Worm (Caenorhabditis elegans) whole organism, L1 larva: ENCODE data around the gene F28F9.2.

ENCODE experiments used
- C04F5.9 ChIP-seq: sonication (generic microtip); optimal IDR thresholded peaks from 2 replicates; lab custom pipeline; 2016; ENCODE audit warnings: missing genetic modification characterization, missing compliant biosample characterization
- C34B4.2 ChIP-seq: sonication (generic microtip); optimal IDR thresholded peaks from 2 replicates; lab custom pipeline; 2017; ENCODE audit warnings: mild to moderate bottlenecking, missing genetic modification characterization, missing compliant biosample characterization
- alr-1 ChIP-seq: fragments of 200-800 bp; sonication (Bioruptor generic); optimal IDR thresholded peaks from 2 replicates; lab custom pipeline; 2018; ENCODE audit warnings: borderline replicate concordance, mild to moderate bottlenecking, missing genetic modification characterization, missing compliant biosample characterization
- aly-2 ChIP-seq: fragments of 150-350 bp; optimal IDR thresholded peaks from 2 replicates; lab custom pipeline; 2014; ENCODE audit warnings: missing biosample characterization, missing genetic modification characterization
- ama-1 ChIP-seq: fragments of 150-350 bp; optimal IDR thresholded peaks from 2 replicates; lab custom pipeline; 2014
- blmp-1 ChIP-seq: fragments of 150-350 bp; optimal IDR thresholded peaks from 2 replicates; lab custom pipeline; 2014; ENCODE audit warnings: missing biosample characterization, missing genetic modification characterization
- ceh-90 ChIP-seq: sonication (generic microtip); optimal IDR thresholded peaks from 2 replicates; lab custom pipeline; 2016; ENCODE audit warnings: missing genetic modification characterization, missing compliant biosample characterization
- ces-1 ChIP-seq: fragments of 150-350 bp; optimal IDR thresholded peaks from 2 replicates; lab custom pipeline; 2014; ENCODE audit warnings: missing biosample characterization, missing genetic modification reagents, missing genetic modification characterization
- dsc-1 ChIP-seq: sonication (generic microtip); optimal IDR thresholded peaks from 2 replicates; lab custom pipeline; 2016; ENCODE audit warnings: mild to moderate bottlenecking, missing genetic modification characterization, missing compliant biosample characterization
- efl-1 ChIP-seq, 4 experiments: fragments of 150-350 bp; optimal IDR thresholded peaks in 3 of 4; peaks in 1 of 4; 1 replicate in 1 of 4; 2 replicates in 3 of 4; lab custom pipeline; 2014; ENCODE audit warnings: missing biosample characterization in 2 of 4, missing genetic modification characterization in 2 of 4, missing genetic modification reagents in 2 of 4
- efl-3 ChIP-seq: fragments of 200-800 bp; sonication (Bioruptor generic); optimal IDR thresholded peaks from 2 replicates; lab custom pipeline; 2018; ENCODE audit warnings: mild to moderate bottlenecking, missing genetic modification characterization, missing compliant biosample characterization
- egl-13 ChIP-seq: sonication (generic microtip); optimal IDR thresholded peaks from 2 replicates; lab custom pipeline; 2016; ENCODE audit warnings: missing genotype, missing genetic modification reagents, missing genetic modification characterization, missing compliant biosample characterization
- egl-27 ChIP-seq, 2 experiments: fragments of 150-350 bp in 1 of 2; sonication (generic microtip); optimal IDR thresholded peaks; 3 replicates each; lab custom pipeline; 2017 to 2018; ENCODE audit warnings: missing biosample characterization in 2 of 2, missing genetic modification characterization in 2 of 2, missing genetic modification reagents in 2 of 2
- fkh-10 ChIP-seq: sonication (generic microtip); optimal IDR thresholded peaks from 2 replicates; lab custom pipeline; 2017; ENCODE audit warnings: missing biosample characterization, missing genetic modification reagents, missing genetic modification characterization
- fkh-4 ChIP-seq: sonication (generic microtip); optimal IDR thresholded peaks from 2 replicates; lab custom pipeline; 2016; ENCODE audit warnings: missing compliant biosample characterization, missing genetic modification characterization, borderline replicate concordance
- fkh-8 ChIP-seq: sonication (generic microtip); optimal IDR thresholded peaks from 2 replicates; lab custom pipeline; 2016; ENCODE audit warnings: mild to moderate bottlenecking, missing genetic modification characterization, missing compliant biosample characterization
- fos-1 ChIP-seq: fragments of 150-350 bp; optimal IDR thresholded peaks from 2 replicates; lab custom pipeline; 2014; ENCODE audit warnings: missing biosample characterization, missing genetic modification characterization
- hlh-17 ChIP-seq: fragments of 200-800 bp; sonication (Bioruptor generic); optimal IDR thresholded peaks from 2 replicates; lab custom pipeline; 2018; ENCODE audit warnings: missing genetic modification characterization, mild to moderate bottlenecking, missing compliant biosample characterization, moderate library complexity, borderline replicate concordance
- hlh-4 ChIP-seq: sonication (generic microtip); optimal IDR thresholded peaks from 2 replicates; lab custom pipeline; 2016; ENCODE audit warnings: mild to moderate bottlenecking, missing genetic modification characterization, missing compliant biosample characterization
- irx-1 ChIP-seq: sonication (generic microtip); optimal IDR thresholded peaks from 2 replicates; lab custom pipeline; 2016; ENCODE audit warnings: missing genetic modification characterization, missing compliant biosample characterization
- isw-1 ChIP-seq: fragments of 200-800 bp; sonication (Bioruptor generic); IDR thresholded peaks from 2 replicates; pipeline ENCODE4 v1.3.6; 2022; ENCODE audit warnings: missing genetic modification characterization, missing compliant biosample characterization
- lin-13 ChIP-seq: fragments of 150-350 bp; optimal IDR thresholded peaks from 2 replicates; lab custom pipeline; 2014; ENCODE audit warnings: missing biosample characterization, missing genetic modification reagents, missing genetic modification characterization
- lin-14 ChIP-seq: fragments of 200-800 bp; sonication (Bioruptor generic); optimal IDR thresholded peaks from 2 replicates; lab custom pipeline; 2018; ENCODE audit warnings: mild to moderate bottlenecking, missing genetic modification characterization, moderate library complexity, missing compliant biosample characterization
- lsy-2 ChIP-seq, 2 experiments: fragments of 150-350 bp; optimal IDR thresholded peaks; 2 replicates each; lab custom pipeline; 2014; ENCODE audit warnings: missing biosample characterization in 2 of 2, missing genetic modification characterization in 2 of 2
- mef-2 ChIP-seq: fragments of 150-350 bp; optimal IDR thresholded peaks from 2 replicates; lab custom pipeline; 2014; ENCODE audit warnings: missing biosample characterization, missing genetic modification characterization
- mep-1 ChIP-seq: fragments of 150-350 bp; optimal IDR thresholded peaks from 2 replicates; lab custom pipeline; 2014; ENCODE audit warnings: missing biosample characterization, missing genetic modification characterization
- nhr-12 ChIP-seq: sonication (generic microtip); optimal IDR thresholded peaks from 2 replicates; lab custom pipeline; 2017; ENCODE audit warnings: missing biosample characterization, missing genetic modification characterization
- nhr-19 ChIP-seq: fragments of 200-800 bp; sonication (Bioruptor generic); conservative IDR thresholded peaks from 2 replicates; pipeline ENCODE4 v1.3.6; 2022; ENCODE audit warnings: missing genetic modification characterization, missing compliant biosample characterization
- nhr-20 ChIP-seq: sonication (generic microtip); optimal IDR thresholded peaks from 2 replicates; lab custom pipeline; 2016; ENCODE audit warnings: mild to moderate bottlenecking, missing genetic modification characterization, missing compliant biosample characterization
- nhr-237 ChIP-seq: fragments of 150-350 bp; optimal IDR thresholded peaks from 2 replicates; lab custom pipeline; 2014; ENCODE audit warnings: missing biosample characterization, missing genetic modification characterization
- nhr-77 ChIP-seq: fragments of 150-350 bp; optimal IDR thresholded peaks from 2 replicates; lab custom pipeline; 2014; ENCODE audit warnings: missing biosample characterization, missing genetic modification characterization
- pax-3 ChIP-seq: fragments of 200-800 bp; sonication (Bioruptor generic); optimal IDR thresholded peaks from 2 replicates; lab custom pipeline; 2018; ENCODE audit warnings: mild to moderate bottlenecking, missing genetic modification characterization, moderate library complexity, missing compliant biosample characterization
- skn-1 ChIP-seq: fragments of 150-350 bp; optimal IDR thresholded peaks from 2 replicates; lab custom pipeline; 2014; ENCODE audit warnings: missing biosample characterization, missing genetic modification characterization
- sptf-1 ChIP-seq: fragments of 150-350 bp; optimal IDR thresholded peaks from 2 replicates; lab custom pipeline; 2014; ENCODE audit warnings: missing biosample characterization, missing genetic modification characterization
- sup-37 ChIP-seq: fragments of 200-800 bp; sonication (Bioruptor generic); optimal IDR thresholded peaks from 2 replicates; lab custom pipeline; 2018; ENCODE audit warnings: mild to moderate bottlenecking, missing genetic modification characterization, missing compliant biosample characterization
- tlp-1 ChIP-seq: fragments of 150-350 bp; optimal IDR thresholded peaks from 2 replicates; lab custom pipeline; 2014; ENCODE audit warnings: missing biosample characterization, missing genetic modification characterization
- unc-30 ChIP-seq: sonication (generic microtip); optimal IDR thresholded peaks from 2 replicates; lab custom pipeline; 2017; ENCODE audit warnings: missing biosample characterization, missing genetic modification characterization
- unc-62 ChIP-seq: fragments of 150-350 bp; optimal IDR thresholded peaks from 2 replicates; lab custom pipeline; 2014; ENCODE audit warnings: missing biosample characterization, missing genetic modification reagents, missing genetic modification characterization

F28F9.2 gene

ce11 chrIV:3848985-3849384 is 9.5 kb downstream of the F28F9.2 start:
- TF ChIP-seq fkh-8 (tag; lab: Kevin White, UChicago) (no peak), isw-1 (GFP tag; lab: Robert Waterston, UW) (no peak), egl-27 (tag; optimal IDR thresholded peaks at IDR 0.05; lab: Kevin White, UChicago) (no peak), blmp-1 (no peak), irx-1 (tag; lab: Kevin White, UChicago) (no peak), lsy-2 (tag; optimal IDR thresholded peaks at IDR 0.05; lab: Kevin White, UChicago) (no peak), fkh-10 (no peak), mef-2 (tag; lab: Kevin White, UChicago) (no peak), unc-62 (GFP tag; lab: Kevin White, UChicago) (no peak), nhr-20 (tag; lab: Kevin White, UChicago) (no peak), sup-37 (no peak)

DNA sequence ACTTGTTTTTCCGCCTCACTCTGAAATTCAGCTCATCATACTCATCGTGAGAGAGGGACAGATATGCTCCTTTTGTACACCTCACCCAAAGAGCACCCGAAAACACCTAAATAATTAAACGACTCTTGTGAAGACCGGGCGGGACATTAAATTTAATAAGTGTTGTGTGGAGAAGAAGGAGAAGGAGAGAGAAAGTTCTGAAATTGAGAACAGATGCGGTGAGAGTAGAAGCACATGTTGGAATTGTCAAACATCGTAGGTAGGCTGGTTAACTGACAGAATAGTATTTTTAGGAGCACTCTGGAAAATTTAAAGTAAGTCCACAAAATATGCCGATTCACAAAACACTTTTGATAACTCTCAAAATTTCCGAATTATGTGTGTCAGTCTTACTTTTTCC is 14.0 kb downstream of the F28F9.2 start:
- TF ChIP-seq skn-1 (tag; lab: Kevin White, UChicago) (no peak), lsy-2 (tag; optimal IDR thresholded peaks at IDR 0.05; lab: Kevin White, UChicago) (no peak), ceh-90 (no peak), egl-13 (tag; lab: Kevin White, UChicago) (no peak), nhr-12 (tag; lab: Kevin White, UChicago) (no peak), hlh-17 (no peak), C04F5.9 (tag; lab: Kevin White, UChicago) (no peak), dsc-1 (tag; lab: Kevin White, UChicago) (peak; percentile 95), fkh-4 (tag; lab: Kevin White, UChicago) (peak; percentile 80), efl-3 (GFP tag; lab: Kevin White, UChicago) (no peak), nhr-20 (tag; lab: Kevin White, UChicago) (no peak), ces-1 (no peak), lin-14 (GFP tag; lab: Kevin White, UChicago) (no peak), alr-1 (tag; lab: Kevin White, UChicago) (no peak), fos-1 (tag; lab: Kevin White, UChicago) (no peak)

ce11 chrIV:3854606-3855005 is 15.1 kb downstream of the F28F9.2 start:
- TF ChIP-seq dsc-1 (tag; lab: Kevin White, UChicago) (peak; percentile 16), lin-14 (GFP tag; lab: Kevin White, UChicago) (peak; percentile 25), alr-1 (tag; lab: Kevin White, UChicago) (no peak)

- no peak for TF ChIP-seq tlp-1 (tag; lab: Kevin White, UChicago)
- TF ChIP-seq C34B4.2 (tag; lab: Kevin White, UChicago), result no peak
- TF ChIP-seq, all 84 proteins: peak for 0
These were observed 16.0 kb downstream of the F28F9.2 start, which contains the start of gene zag-1 for ce11 chrIV:3855543-3855942. Gene zag-1 (plus strand): TSS chrIV:3855843.

- no peak for TF ChIP-seq mef-2 (tag; lab: Kevin White, UChicago)
- no peak for TF ChIP-seq dsc-1 (tag; lab: Kevin White, UChicago)
- no peak for TF ChIP-seq hlh-4
- TF ChIP-seq unc-30 (tag; lab: Kevin White, UChicago), result no peak
- TF ChIP-seq nhr-77 (tag; lab: Kevin White, UChicago), result no peak
- no peak for TF ChIP-seq nhr-237
- TF ChIP-seq pax-3 (tag; lab: Kevin White, UChicago), result no peak
- TF ChIP-seq mep-1 (tag; lab: Kevin White, UChicago), result no peak
- no peak for TF ChIP-seq aly-2 (tag; lab: Kevin White, UChicago)
- no peak for TF ChIP-seq sptf-1
- TF ChIP-seq efl-1 (optimal IDR thresholded peaks at IDR 0.05; lab: Kevin White, UChicago), result no peak
- no peak for TF ChIP-seq efl-1 (GFP tag; optimal IDR thresholded peaks at IDR 0.05 in 1 of 2; lab: Kevin White, UChicago)
- TF ChIP-seq ama-1 (lab: Kevin White, UChicago), result no peak
- TF ChIP-seq nhr-19, result no peak
- TF ChIP-seq lin-13 (GFP tag; lab: Kevin White, UChicago), result no peak
These were observed 16.7 kb downstream of the F28F9.2 start for ce11 chrIV:3856190-3856589.
